Worm (Caenorhabditis elegans) whole organism, L3 larva: ENCODE data around the gene ser-2.
A peak's percentile ranks its signal among the peaks of the same experiment; 100 is the strongest.

Experiments used
- ZK546.5 ChIP-seq: sonication (generic microtip); optimal IDR thresholded peaks from 2 replicates; lab custom pipeline; 2017; ENCODE audit warnings: missing biosample characterization, missing genetic modification characterization
- ama-1 ChIP-seq: fragments of 150-350 bp; optimal IDR thresholded peaks from 2 replicates; lab custom pipeline; 2018
- elt-2 ChIP-seq: sonication (generic microtip); optimal IDR thresholded peaks from 2 replicates; lab custom pipeline; 2016; ENCODE audit warnings: missing genetic modification reagents, mild to moderate bottlenecking, missing genetic modification characterization, missing compliant biosample characterization
- jun-1 ChIP-seq: fragments of 150-350 bp; optimal IDR thresholded peaks from 2 replicates; lab custom pipeline; 2014; ENCODE audit warnings: missing biosample characterization, missing genetic modification reagents, missing genetic modification characterization
- nfya-1 ChIP-seq: sonication (generic microtip); optimal IDR thresholded peaks from 2 replicates; lab custom pipeline; 2017; ENCODE audit warnings: missing genetic modification characterization, mild to moderate bottlenecking, missing compliant biosample characterization, antibody characterized with exemption, moderate library complexity; ENCODE audit not compliant: insufficient read depth
- nhr-28 ChIP-seq: fragments of 150-350 bp; optimal IDR thresholded peaks from 2 replicates; lab custom pipeline; 2014; ENCODE audit warnings: missing biosample characterization, missing genetic modification characterization
- pha-4 ChIP-seq: fragments of 150-350 bp; optimal IDR thresholded peaks from 2 replicates; lab custom pipeline; 2014; ENCODE audit warnings: missing biosample characterization, missing genetic modification reagents, missing genetic modification characterization
- snpc-4 ChIP-seq: fragments of 150-350 bp; optimal IDR thresholded peaks from 2 replicates; lab custom pipeline; 2014; ENCODE audit warnings: missing biosample characterization, missing genetic modification characterization
- ztf-4 ChIP-seq: fragments of 150-350 bp; optimal IDR thresholded peaks from 2 replicates; lab custom pipeline; 2014; ENCODE audit warnings: missing biosample characterization, missing genetic modification characterization

ce11 chrX:15241169-15241568 is 61.6 kb downstream of the ser-2 start:
- TF ChIP-seq nfya-1 (no peak), ZK546.5 (no peak), elt-2 (tag; lab: Kevin White, UChicago) (peak; percentile 19), ztf-4 (tag; lab: Kevin White, UChicago) (no peak), ama-1 (lab: Kevin White, UChicago) (no peak), snpc-4 (no peak), pha-4 (tag; lab: Kevin White, UChicago) (no peak), jun-1 (tag; lab: Kevin White, UChicago) (no peak), nhr-28 (tag; lab: Kevin White, UChicago) (no peak)
